Worm (Caenorhabditis elegans): ENCODE measurements around the gene R06B9.5.

ce11 chrII:13729416-13729815 lies 6.7 kb upstream of the R06B9.5 start, which contains the start of gene Y54G9A.9:
- TF ChIP-seq ztf-4 (tag; optimal IDR thresholded peaks at IDR 0.05) (no peak), ama-1 (optimal IDR thresholded peaks at IDR 0.05) (no peak), elt-3 (tag; optimal IDR thresholded peaks at IDR 0.05) (no peak), nhr-237 (tag; optimal IDR thresholded peaks at IDR 0.05) (no peak), unc-39 (tag; optimal IDR thresholded peaks at IDR 0.05) (no peak), nhr-23 (tag; optimal IDR thresholded peaks at IDR 0.05) (no peak), lin-39 (tag; optimal IDR thresholded peaks at IDR 0.05) (no peak)

All from whole organism, L2 larva.